Worm (Caenorhabditis elegans): ENCODE measurements around the gene srh-18.

DNA sequence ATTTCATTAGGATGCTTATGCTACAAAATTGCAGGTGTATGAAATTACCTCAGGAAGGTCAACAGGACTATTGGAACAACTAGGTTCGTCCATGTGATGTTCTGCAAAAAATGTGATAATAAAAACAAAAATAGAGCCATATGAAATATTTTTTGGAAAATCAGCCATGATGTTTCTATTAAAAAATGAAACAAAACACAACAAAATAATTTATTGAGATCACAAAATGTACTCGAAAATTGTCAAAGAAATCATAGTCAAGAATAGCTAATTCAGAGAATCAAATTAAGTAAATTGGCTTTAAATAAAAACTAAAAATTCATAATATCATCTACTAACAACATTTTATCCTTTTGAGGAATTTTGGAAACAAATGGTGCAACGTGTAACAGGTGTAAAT is 12.7 kb downstream of the srh-18 start, which contains the start of gene nhr-129:
- TF ChIP-seq ztf-23 (GFP tag; IDR thresholded peaks at IDR 0.05) (no peak), med-1 (GFP tag; optimal IDR thresholded peaks at IDR 0.05; ENCODE audit: insufficient read depth) (no peak)
